Worm (Caenorhabditis elegans) whole organism, young adult: ENCODE data around the gene Y108G3AL.2.

Experiments used
- B0035.1 ChIP-seq: sonication (generic microtip); optimal IDR thresholded peaks from 2 replicates; lab custom pipeline; 2016; ENCODE audit warnings: missing genetic modification characterization, mild to moderate bottlenecking, missing compliant biosample characterization, missing genotype, missing genetic modification reagents
- D2030.7 ChIP-seq: fragments of 200-800 bp; sonication (Bioruptor generic); IDR thresholded peaks from 2 replicates; pipeline ENCODE4 v1.3.6; 2022; ENCODE audit warnings: missing genetic modification reagents, missing genetic modification characterization, missing compliant biosample characterization
- F57A8.1 ChIP-seq: fragments of 200-800 bp; sonication (Bioruptor generic); optimal IDR thresholded peaks from 2 replicates; lab custom pipeline; 2018; ENCODE audit warnings: mild to moderate bottlenecking, missing genetic modification characterization, moderate library complexity, missing compliant biosample characterization
- F57C9.4 ChIP-seq: sonication (generic microtip); optimal IDR thresholded peaks from 2 replicates; lab custom pipeline; 2017; ENCODE audit warnings: mild to moderate bottlenecking, missing genetic modification characterization, missing compliant biosample characterization
- K12H6.12 ChIP-seq: fragments of 200-800 bp; sonication (Bioruptor generic); optimal IDR thresholded peaks from 2 replicates; lab custom pipeline; 2018; ENCODE audit warnings: mild to moderate bottlenecking, missing genetic modification characterization, missing compliant biosample characterization
- T07F8.4 ChIP-seq: sonication (generic microtip); optimal IDR thresholded peaks from 2 replicates; lab custom pipeline; 2016; ENCODE audit warnings: mild to moderate bottlenecking, missing genetic modification characterization, moderate library complexity, missing compliant biosample characterization
- Y53G8AR.9 ChIP-seq: fragments of 200-800 bp; sonication (Bioruptor generic); conservative IDR thresholded peaks from 2 replicates; pipeline ENCODE4 v1.3.6; 2022; ENCODE audit warnings: missing genetic modification reagents, missing genetic modification characterization, missing compliant biosample characterization
- Y79H2A.3 ChIP-seq: fragments of 200-800 bp; sonication (Bioruptor generic); conservative IDR thresholded peaks from 2 replicates; pipeline ENCODE4 v1.3.6; 2022; ENCODE audit warnings: missing genetic modification reagents, missing genetic modification characterization, missing compliant biosample characterization
- ZK185.1 ChIP-seq: sonication (generic microtip); optimal IDR thresholded peaks from 2 replicates; lab custom pipeline; 2016; ENCODE audit warnings: mild to moderate bottlenecking, missing genetic modification characterization, missing compliant biosample characterization; ENCODE audit not compliant: poor library complexity, severe bottlenecking
- akir-1 ChIP-seq: fragments of 200-800 bp; sonication (Bioruptor generic); optimal IDR thresholded peaks from 2 replicates; lab custom pipeline; 2018; ENCODE audit warnings: mild to moderate bottlenecking, missing genetic modification characterization, moderate library complexity, missing compliant biosample characterization
- attf-3 ChIP-seq: fragments of 200-800 bp; sonication (Bioruptor generic); conservative IDR thresholded peaks from 2 replicates; pipeline ENCODE4 v1.3.6; 2022; ENCODE audit warnings: missing genetic modification reagents, missing genetic modification characterization, missing compliant biosample characterization
- cebp-1 ChIP-seq, 2 experiments: fragments of 200-800 bp in 1 of 2; sonication (Bioruptor generic) in 1 of 2; sonication (generic microtip) in 1 of 2; IDR thresholded peaks in 1 of 2; optimal IDR thresholded peaks in 1 of 2; 2 replicates each; pipeline versions ENCODE4 v1.3.6 to Lab custom; 2017 to 2022; ENCODE audit warnings: missing compliant biosample characterization in 2 of 2, missing genetic modification characterization in 2 of 2, mild to moderate bottlenecking in 1 of 2, missing genetic modification reagents in 1 of 2, moderate library complexity in 1 of 2
- ceh-27 ChIP-seq: fragments of 200-800 bp; sonication (Bioruptor generic); optimal IDR thresholded peaks from 2 replicates; lab custom pipeline; 2018; ENCODE audit warnings: mild to moderate bottlenecking, missing genetic modification characterization, moderate library complexity, missing compliant biosample characterization
- dpl-1 ChIP-seq: fragments of 150-350 bp; optimal IDR thresholded peaks from 2 replicates; lab custom pipeline; 2014; ENCODE audit warnings: missing biosample characterization, missing genetic modification reagents, missing genetic modification characterization
- egl-18 ChIP-seq: fragments of 200-800 bp; sonication (Bioruptor generic); IDR thresholded peaks from 2 replicates; pipeline ENCODE4 v1.3.6; 2022; ENCODE audit warnings: missing genetic modification reagents, missing genetic modification characterization, missing compliant biosample characterization
- egrh-3 ChIP-seq: fragments of 200-800 bp; sonication (Bioruptor generic); IDR thresholded peaks from 2 replicates; pipeline ENCODE4 v1.3.6; 2022; ENCODE audit warnings: missing genetic modification reagents, missing genetic modification characterization, missing compliant biosample characterization
- him-1 ChIP-seq: sonication (generic microtip); optimal IDR thresholded peaks from 2 replicates; lab custom pipeline; 2016; ENCODE audit warnings: missing genotype, missing genetic modification reagents, missing genetic modification characterization, missing compliant biosample characterization
- hmg-1.2 ChIP-seq: fragments of 200-800 bp; sonication (Bioruptor generic); IDR thresholded peaks from 2 replicates; pipeline ENCODE4 v1.3.6; 2022; ENCODE audit warnings: missing genetic modification reagents, missing genetic modification characterization, missing compliant biosample characterization
- let-526 ChIP-seq: fragments of 200-800 bp; sonication (Bioruptor generic); IDR thresholded peaks from 2 replicates; pipeline ENCODE4 v1.3.6; 2022; ENCODE audit warnings: missing genetic modification reagents, missing genetic modification characterization, missing compliant biosample characterization
- lin-35 ChIP-seq, 3 experiments: fragments of 150-350 bp in 2 of 3; sonication (generic microtip) in 1 of 3; optimal IDR thresholded peaks; 2 replicates each; lab custom pipeline; 2014 to 2018; ENCODE audit warnings: missing biosample characterization in 3 of 3, missing genetic modification characterization in 3 of 3, missing genetic modification reagents in 3 of 3
- lin-40 ChIP-seq: sonication (generic microtip); optimal IDR thresholded peaks from 2 replicates; lab custom pipeline; 2016; ENCODE audit warnings: missing genetic modification characterization, mild to moderate bottlenecking, missing compliant biosample characterization, missing genotype, missing genetic modification reagents
- lir-1 ChIP-seq: fragments of 200-800 bp; sonication (Bioruptor generic); conservative IDR thresholded peaks from 2 replicates; pipeline ENCODE4 v1.3.6; 2022; ENCODE audit warnings: missing genetic modification reagents, missing genetic modification characterization, missing compliant biosample characterization
- madf-10 ChIP-seq: sonication (generic microtip); optimal IDR thresholded peaks from 2 replicates; lab custom pipeline; 2016; ENCODE audit warnings: mild to moderate bottlenecking, missing genetic modification characterization, missing compliant biosample characterization
- madf-6 ChIP-seq: fragments of 200-800 bp; sonication (Bioruptor generic); IDR thresholded peaks from 2 replicates; pipeline ENCODE4 v1.3.6; 2022; ENCODE audit warnings: missing genetic modification reagents, missing genetic modification characterization, missing compliant biosample characterization
- mcd-1 ChIP-seq: fragments of 200-800 bp; sonication (Bioruptor generic); IDR thresholded peaks from 2 replicates; pipeline ENCODE4 v1.3.6; 2022; ENCODE audit warnings: missing genetic modification reagents, missing genetic modification characterization, missing compliant biosample characterization
- mel-28 ChIP-seq: sonication (generic microtip); optimal IDR thresholded peaks from 2 replicates; lab custom pipeline; 2016; ENCODE audit warnings: borderline replicate concordance, mild to moderate bottlenecking, missing genetic modification characterization, missing compliant biosample characterization
- nfya-1 ChIP-seq: sonication (generic microtip); optimal IDR thresholded peaks from 2 replicates; lab custom pipeline; 2017; ENCODE audit warnings: antibody characterized with exemption, missing compliant biosample characterization, missing genetic modification characterization, borderline replicate concordance; ENCODE audit not compliant: insufficient read depth
- nfya-2 ChIP-seq: fragments of 200-800 bp; sonication (Bioruptor generic); IDR thresholded peaks from 2 replicates; pipeline ENCODE4 v1.3.6; 2022; ENCODE audit warnings: missing genetic modification reagents, missing genetic modification characterization, missing compliant biosample characterization
- nfyb-1 ChIP-seq: fragments of 200-800 bp; sonication (Bioruptor generic); IDR thresholded peaks from 2 replicates; pipeline ENCODE4 v1.3.6; 2022; ENCODE audit warnings: missing genetic modification reagents, missing genetic modification characterization, missing compliant biosample characterization
- sea-2 ChIP-seq: fragments of 200-800 bp; sonication (Bioruptor generic); IDR thresholded peaks from 2 replicates; pipeline ENCODE4 v1.3.6; 2022; ENCODE audit warnings: missing genetic modification characterization, missing compliant biosample characterization
- snpc-1.3 ChIP-seq: sonication (generic microtip); optimal IDR thresholded peaks from 2 replicates; lab custom pipeline; 2017; ENCODE audit warnings: missing genetic modification characterization, mild to moderate bottlenecking, missing compliant biosample characterization, antibody characterized with exemption, moderate library complexity, missing genotype, missing genetic modification reagents; ENCODE audit not compliant: insufficient read depth
- snpc-3.4 ChIP-seq: sonication (generic microtip); optimal IDR thresholded peaks from 2 replicates; lab custom pipeline; 2017; ENCODE audit warnings: missing genetic modification characterization, mild to moderate bottlenecking, missing compliant biosample characterization, antibody characterized with exemption, moderate library complexity, missing genotype, missing genetic modification reagents
- snpc-4 ChIP-seq, 5 experiments: fragments of 150-350 bp in 1 of 5; sonication (generic microtip) in 4 of 5; optimal IDR thresholded peaks; 2 replicates each; lab custom pipeline; 2014 to 2018; ENCODE audit warnings: missing genetic modification characterization in 5 of 5, missing biosample characterization in 3 of 5, antibody characterized with exemption in 2 of 5, mild to moderate bottlenecking in 2 of 5, missing compliant biosample characterization in 2 of 5, missing genotype in 2 of 5, moderate library complexity in 2 of 5, missing genetic modification reagents in 1 of 5
- unc-62 ChIP-seq: fragments of 150-350 bp; optimal IDR thresholded peaks from 2 replicates; lab custom pipeline; 2014; ENCODE audit warnings: missing biosample characterization, missing genetic modification reagents, missing genetic modification characterization
- xnd-1 ChIP-seq: sonication (generic microtip); optimal IDR thresholded peaks from 2 replicates; lab custom pipeline; 2016; ENCODE audit warnings: missing genotype, missing genetic modification reagents, missing genetic modification characterization, missing compliant biosample characterization

The Y108G3AL.2 gene

DNA sequence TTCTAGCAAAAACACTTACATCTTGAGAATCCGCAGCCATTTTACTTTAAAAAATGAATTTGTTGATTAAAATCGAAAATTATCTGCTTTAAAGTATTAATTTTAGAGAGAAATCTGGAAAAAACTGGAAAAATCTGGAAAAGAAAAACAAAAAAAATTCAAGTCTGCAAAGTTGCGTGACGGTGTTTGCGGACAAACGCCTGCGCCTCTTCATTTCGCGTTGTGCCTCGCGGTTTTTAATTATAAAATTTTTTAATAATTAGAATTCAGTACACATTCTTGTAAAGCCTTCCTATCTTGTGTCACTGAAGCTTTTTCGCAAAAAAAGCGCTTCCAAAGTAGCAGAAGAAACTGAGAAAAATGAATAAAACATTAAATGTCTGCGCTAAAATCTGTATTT is 40.2 kb upstream of the Y108G3AL.2 start, which contains the start of gene W03F9.1 (continued):
- TF ChIP-seq snpc-4 (GFP tag; optimal IDR thresholded peaks at IDR 0.05; lab: Kevin White, UChicago), result no peak
- TF ChIP-seq snpc-4 (tag; optimal IDR thresholded peaks at IDR 0.05; lab: Kevin White, UChicago), result peak in 2 of 4 experiments; percentile 42 to 58
- no peak for TF ChIP-seq B0035.1
- TF ChIP-seq madf-10 (tag; lab: Kevin White, UChicago), result no peak
- no peak for TF ChIP-seq sea-2
- TF ChIP-seq Y79H2A.3 (GFP tag; lab: Robert Waterston, UW), result no peak
- TF ChIP-seq mel-28 (tag; lab: Kevin White, UChicago), result no peak
- peak in 1 of 3 experiments; percentile 52 for TF ChIP-seq lin-35 (GFP tag; optimal IDR thresholded peaks at IDR 0.05; lab: Kevin White, UChicago)
- TF ChIP-seq xnd-1 (tag; lab: Kevin White, UChicago), result no peak
- TF ChIP-seq lir-1 (GFP tag; lab: Robert Waterston, UW), result 0 out of 2 replicates have a peak, but pooled peaks have one; percentile 23
- no peak for TF ChIP-seq nfyb-1 (GFP tag; lab: Robert Waterston, UW)
- TF ChIP-seq egrh-3 (GFP tag; lab: Robert Waterston, UW), result no peak
- no peak for TF ChIP-seq let-526 (GFP tag; lab: Robert Waterston, UW)
- TF ChIP-seq snpc-3.4 (tag; lab: Kevin White, UChicago), result peak; percentile 59
- TF ChIP-seq Y53G8AR.9 (GFP tag; lab: Robert Waterston, UW), result peak; percentile 73
- peak; percentile 76 for TF ChIP-seq lin-40
- TF ChIP-seq cebp-1 (GFP tag; IDR thresholded peaks at IDR 0.05; lab: Robert Waterston, UW), result no peak
- TF ChIP-seq cebp-1 (tag; optimal IDR thresholded peaks at IDR 0.05; lab: Kevin White, UChicago), result peak; percentile 50
- TF ChIP-seq K12H6.12 (tag; lab: Kevin White, UChicago), result no peak
- TF ChIP-seq F57A8.1 (GFP tag; lab: Kevin White, UChicago), result no peak
- TF ChIP-seq T07F8.4 (tag; lab: Kevin White, UChicago), result no peak
- no peak for TF ChIP-seq nfya-1 (tag; lab: Kevin White, UChicago)
- no peak for TF ChIP-seq akir-1 (GFP tag; lab: Kevin White, UChicago)
- no peak for TF ChIP-seq nfya-2
- TF ChIP-seq ceh-27 (GFP tag; lab: Kevin White, UChicago), result no peak
- no peak for TF ChIP-seq egl-18
- TF ChIP-seq F57C9.4 (tag; lab: Kevin White, UChicago), result no peak
- TF ChIP-seq him-1 (tag; lab: Kevin White, UChicago), result no peak
- TF ChIP-seq ZK185.1 (tag; lab: Kevin White, UChicago), result no peak
- TF ChIP-seq, all 124 proteins: peak for 37

- TF ChIP-seq lin-40, result peak; percentile 19
- TF ChIP-seq attf-3 (GFP tag; lab: Robert Waterston, UW), result no peak
- TF ChIP-seq madf-6 (GFP tag; lab: Robert Waterston, UW), result peak; percentile 46; the same call in 1 of the 2 replicates
- no peak for TF ChIP-seq dpl-1
- peak; percentile 13; the same call in 1 of the 2 replicates for TF ChIP-seq mcd-1
- peak; percentile 93 for TF ChIP-seq hmg-1.2
- TF ChIP-seq lir-1 (GFP tag; lab: Robert Waterston, UW), result no peak
- TF ChIP-seq D2030.7 (GFP tag; lab: Robert Waterston, UW), result peak; percentile 47; the same call in 1 of the 2 replicates
- TF ChIP-seq unc-62, result no peak
- no peak for TF ChIP-seq Y53G8AR.9 (GFP tag; lab: Robert Waterston, UW)
- peak; percentile 1 for TF ChIP-seq snpc-1.3 (tag; lab: Kevin White, UChicago)
- TF ChIP-seq, all 124 proteins: peak for 6
Observed at ce11 chrV:127882-128281, 38.9 kb upstream of the Y108G3AL.2 start, which contains the start of the genes W03F9.2 and sftb-2. Gene W03F9.2, minus strand, starts transcription at chrV:128034. Gene sftb-2, plus strand, starts transcription at chrV:128237.
